Fruit fly (Drosophila melanogaster) whole organism: ENCODE measurements around the gene CG1951.

Source experiments
- Dll ChIP-seq: fragments of >200 bp; optimal IDR thresholded peaks from 2 replicates; lab custom pipeline; 2017
- EcR ChIP-seq, 2 experiments: fragments of >200 bp; optimal IDR thresholded peaks; 2 replicates each; lab custom pipeline; 2017; ENCODE audit warnings: missing biosample characterization in 2 of 2, missing genetic modification characterization in 2 of 2, missing genetic modification reagents in 2 of 2
- psq ChIP-seq: fragments of >200 bp; optimal IDR thresholded peaks from 2 replicates; lab custom pipeline; 2017
- usp ChIP-seq: fragments of >200 bp; optimal IDR thresholded peaks from 2 replicates; lab custom pipeline; 2017; ENCODE audit warnings: missing biosample characterization, missing genetic modification characterization, mixed read lengths

- TF ChIP-seq psq (lab: Kevin White, UChicago), result no peak
- no peak for TF ChIP-seq EcR (GFP tag; optimal IDR thresholded peaks at IDR 0.05; lab: Kevin White, UChicago)
- TF ChIP-seq Dll (lab: Kevin White, UChicago), result no peak
- TF ChIP-seq usp (GFP tag; lab: Kevin White, UChicago), result no peak
These were observed 25.3 kb downstream of the CG1951 start, which contains the start of gene CG11842 for dm6 chr3R:29052380-29052779.
